Worm (Caenorhabditis elegans) whole organism, L4 larva: Measurements from ENCODE around the gene Y38E10A.28.
"Not testable (repeated sequence)": the region's sequence is repeated elsewhere in the genome, so short reads cannot be mapped to it uniquely, and the experiment has no call there.

Experiments used
- D1046.2 ChIP-seq: fragments of 200-800 bp; sonication (Bioruptor generic); IDR thresholded peaks from 2 replicates; pipeline ENCODE4 v1.3.6; 2022; ENCODE audit warnings: missing genetic modification characterization, missing compliant biosample characterization
- F10B5.3 ChIP-seq: sonication (generic microtip); optimal IDR thresholded peaks from 2 replicates; lab custom pipeline; 2016; ENCODE audit warnings: mild to moderate bottlenecking, missing genetic modification characterization, missing compliant biosample characterization
- F44E2.7 ChIP-seq: fragments of 200-800 bp; sonication (Bioruptor generic); IDR thresholded peaks from 2 replicates; pipeline ENCODE4 v2.1.2; 2022; ENCODE audit warnings: missing genetic modification characterization, missing compliant biosample characterization
- F49E8.2 ChIP-seq: sonication (generic microtip); optimal IDR thresholded peaks from 2 replicates; lab custom pipeline; 2016; ENCODE audit warnings: missing compliant biosample characterization, mild to moderate bottlenecking, missing genetic modification characterization, borderline replicate concordance
- Y105C5A.15 ChIP-seq: fragments of 200-800 bp; sonication (Bioruptor generic); IDR thresholded peaks from 2 replicates; pipeline ENCODE4 v1.3.6; 2022; ENCODE audit warnings: missing genetic modification characterization, missing compliant biosample characterization
- Y48G9A.11 ChIP-seq: fragments of 200-800 bp; sonication (Bioruptor generic); IDR thresholded peaks from 2 replicates; pipeline ENCODE4 v1.3.6; 2022; ENCODE audit warnings: missing genetic modification reagents, missing genetic modification characterization, missing compliant biosample characterization
- Y75B8A.6 ChIP-seq: fragments of 200-800 bp; sonication (Bioruptor generic); IDR thresholded peaks from 2 replicates; pipeline ENCODE4 v1.3.6; 2022; ENCODE audit warnings: missing genetic modification reagents, missing genetic modification characterization, missing compliant biosample characterization
- ZK337.2 ChIP-seq: fragments of 200-800 bp; sonication (Bioruptor generic); IDR thresholded peaks from 2 replicates; pipeline ENCODE4 v1.3.6; 2022; ENCODE audit warnings: missing genetic modification reagents, missing genetic modification characterization, missing compliant biosample characterization
- aha-1 ChIP-seq: fragments of 150-350 bp; peaks from one replicate; lab custom pipeline; 2014; ENCODE audit warnings: missing biosample characterization, missing genetic modification characterization
- aly-2 ChIP-seq: sonication (generic microtip); optimal IDR thresholded peaks from 2 replicates; lab custom pipeline; 2018; ENCODE audit warnings: missing biosample characterization, missing genetic modification characterization
- ama-1 ChIP-seq: fragments of 150-350 bp; optimal IDR thresholded peaks from 2 replicates; lab custom pipeline; 2014; ENCODE audit warnings: inconsistent platforms, mixed read lengths
- arid-1 ChIP-seq: fragments of 200-800 bp; sonication (Bioruptor generic); conservative IDR thresholded peaks from 2 replicates; pipeline ENCODE4 v1.3.6; 2022; ENCODE audit warnings: missing genetic modification reagents, missing genetic modification characterization, missing compliant biosample characterization
- ceh-20 ChIP-seq: fragments of 200-800 bp; sonication (Bioruptor generic); IDR thresholded peaks from 2 replicates; pipeline ENCODE4 v1.3.6; 2022; ENCODE audit warnings: missing genetic modification reagents, missing genetic modification characterization, missing compliant biosample characterization
- ceh-32 ChIP-seq: sonication (generic microtip); optimal IDR thresholded peaks from 2 replicates; lab custom pipeline; 2016; ENCODE audit warnings: mild to moderate bottlenecking, missing genetic modification characterization, missing compliant biosample characterization; ENCODE audit not compliant: poor library complexity
- ceh-44 ChIP-seq: fragments of 200-800 bp; sonication (Bioruptor generic); IDR thresholded peaks from 2 replicates; pipeline ENCODE4 v1.3.6; 2022; ENCODE audit warnings: missing genetic modification reagents, missing genetic modification characterization, missing compliant biosample characterization
- ces-1 ChIP-seq: fragments of 150-350 bp; sonication (generic microtip); optimal IDR thresholded peaks from 4 replicates; lab custom pipeline; 2014; ENCODE audit warnings: missing biosample characterization, missing genetic modification reagents, missing genetic modification characterization
- dmd-6 ChIP-seq: fragments of 200-800 bp; sonication (Bioruptor generic); IDR thresholded peaks from 2 replicates; pipeline ENCODE4 v1.3.6; 2022; ENCODE audit warnings: missing genetic modification reagents, missing genetic modification characterization, missing compliant biosample characterization
- dmd-8 ChIP-seq: fragments of 200-800 bp; sonication (Bioruptor generic); IDR thresholded peaks from 2 replicates; pipeline ENCODE4 v1.3.6; 2022; ENCODE audit warnings: missing genetic modification characterization, missing compliant biosample characterization
- dve-1 ChIP-seq: sonication (generic microtip); optimal IDR thresholded peaks from 2 replicates; lab custom pipeline; 2017; ENCODE audit warnings: antibody characterized with exemption, mild to moderate bottlenecking, missing genetic modification characterization, missing compliant biosample characterization; ENCODE audit not compliant: insufficient read depth
- egl-27 ChIP-seq: sonication (generic microtip); optimal IDR thresholded peaks from 3 replicates; lab custom pipeline; 2017; ENCODE audit warnings: missing biosample characterization, missing genetic modification reagents, missing genetic modification characterization
- gei-8 ChIP-seq: fragments of 200-800 bp; sonication (Bioruptor generic); optimal IDR thresholded peaks from 2 replicates; lab custom pipeline; 2018; ENCODE audit warnings: mild to moderate bottlenecking, missing genetic modification characterization, missing compliant biosample characterization
- hif-1 ChIP-seq, 2 experiments: sonication (generic microtip); optimal IDR thresholded peaks; 2 replicates each; lab custom pipeline; 2016 to 2017; ENCODE audit warnings: missing compliant biosample characterization in 2 of 2, missing genetic modification characterization in 2 of 2, missing genetic modification reagents in 2 of 2, missing genotype in 2 of 2, mild to moderate bottlenecking in 1 of 2
- hmg-1.1 ChIP-seq: fragments of 200-800 bp; sonication (Bioruptor generic); IDR thresholded peaks from 2 replicates; pipeline ENCODE4 v1.3.6; 2022; ENCODE audit warnings: missing genetic modification reagents, missing genetic modification characterization, missing compliant biosample characterization
- lin-1 ChIP-seq: fragments of 200-800 bp; sonication (Bioruptor generic); IDR thresholded peaks from 2 replicates; pipeline ENCODE4 v1.3.6; 2022; ENCODE audit warnings: missing genetic modification reagents, missing genetic modification characterization, missing compliant biosample characterization
- lin-13 ChIP-seq: fragments of 150-350 bp; optimal IDR thresholded peaks from 2 replicates; lab custom pipeline; 2014; ENCODE audit warnings: missing biosample characterization, missing genetic modification reagents, missing genetic modification characterization
- lin-39 ChIP-seq: fragments of 150-350 bp; optimal IDR thresholded peaks from 2 replicates; lab custom pipeline; 2014; ENCODE audit warnings: missing biosample characterization, missing genetic modification reagents, missing genetic modification characterization
- lsy-2 ChIP-seq, 2 experiments: fragments of 150-350 bp in 1 of 2; sonication (generic microtip) in 1 of 2; optimal IDR thresholded peaks; 2 replicates each; lab custom pipeline; 2014 to 2017; ENCODE audit warnings: missing biosample characterization in 2 of 2, missing genetic modification characterization in 2 of 2
- madf-9 ChIP-seq: fragments of 200-800 bp; sonication (Bioruptor generic); conservative IDR thresholded peaks from 2 replicates; pipeline ENCODE4 v1.3.6; 2022; ENCODE audit warnings: missing genetic modification reagents, missing genetic modification characterization, missing compliant biosample characterization
- mdt-29 ChIP-seq: fragments of 200-800 bp; sonication (Bioruptor generic); IDR thresholded peaks from 2 replicates; pipeline ENCODE4 v1.3.6; 2022; ENCODE audit warnings: missing genetic modification reagents, missing genetic modification characterization, missing compliant biosample characterization
- mep-1 ChIP-seq: fragments of 150-350 bp; sonication (generic microtip); optimal IDR thresholded peaks from 3 replicates; lab custom pipeline; 2014; ENCODE audit warnings: missing biosample characterization, missing genetic modification characterization
- mxl-3 ChIP-seq: fragments of 200-800 bp; sonication (Bioruptor generic); optimal IDR thresholded peaks from 2 replicates; lab custom pipeline; 2018; ENCODE audit warnings: mild to moderate bottlenecking, missing genetic modification characterization, missing compliant biosample characterization
- nhr-11 ChIP-seq: fragments of 150-350 bp; optimal IDR thresholded peaks from 2 replicates; lab custom pipeline; 2014; ENCODE audit warnings: missing biosample characterization, missing genetic modification characterization
- nhr-28 ChIP-seq: fragments of 150-350 bp; optimal IDR thresholded peaks from 2 replicates; lab custom pipeline; 2014; ENCODE audit warnings: missing biosample characterization, missing genetic modification characterization
- nhr-41 ChIP-seq: fragments of 200-800 bp; sonication (Bioruptor generic); IDR thresholded peaks from 2 replicates; pipeline ENCODE4 v1.3.6; 2022; ENCODE audit warnings: missing genetic modification reagents, missing genetic modification characterization, missing compliant biosample characterization
- nhr-42 ChIP-seq: fragments of 200-800 bp; sonication (Bioruptor generic); IDR thresholded peaks from 2 replicates; pipeline ENCODE4 v1.3.6; 2022; ENCODE audit warnings: missing genetic modification characterization, missing compliant biosample characterization
- nhr-48 ChIP-seq: sonication (generic microtip); optimal IDR thresholded peaks from 2 replicates; lab custom pipeline; 2016; ENCODE audit warnings: mild to moderate bottlenecking, missing genetic modification characterization, missing compliant biosample characterization
- pha-4 ChIP-seq, 2 experiments: fragments of 150-350 bp in 1 of 2; fragments of 200-800 bp in 1 of 2; sonication (Bioruptor generic) in 1 of 2; IDR thresholded peaks in 1 of 2; optimal IDR thresholded peaks in 1 of 2; 2 replicates each; pipeline versions ENCODE4 v1.3.6 to Lab custom; 2014 to 2022; ENCODE audit warnings: missing genetic modification characterization in 2 of 2, missing genetic modification reagents in 2 of 2, missing biosample characterization in 1 of 2, missing compliant biosample characterization in 1 of 2
- rbr-2 ChIP-seq: sonication (generic microtip); optimal IDR thresholded peaks from 2 replicates; lab custom pipeline; 2016; ENCODE audit warnings: missing genotype, missing genetic modification characterization, missing compliant biosample characterization
- sdz-12 ChIP-seq: fragments of 200-800 bp; sonication (Bioruptor generic); optimal IDR thresholded peaks from 2 replicates; lab custom pipeline; 2018; ENCODE audit warnings: mild to moderate bottlenecking, missing genetic modification characterization, missing compliant biosample characterization
- set-16 ChIP-seq: fragments of 200-800 bp; sonication (Bioruptor generic); IDR thresholded peaks from 2 replicates; pipeline ENCODE4 v1.3.6; 2022; ENCODE audit warnings: missing genetic modification reagents, missing genetic modification characterization, missing compliant biosample characterization
- snpc-1.2 ChIP-seq: fragments of 200-800 bp; sonication (Bioruptor generic); IDR thresholded peaks from 2 replicates; pipeline ENCODE4 v1.3.6; 2022; ENCODE audit warnings: missing genetic modification reagents, missing genetic modification characterization, missing compliant biosample characterization
- unc-130 ChIP-seq: sonication (generic microtip); optimal IDR thresholded peaks from 2 replicates; lab custom pipeline; 2016; ENCODE audit warnings: missing genetic modification reagents, missing genetic modification characterization, missing compliant biosample characterization
- zfp-3 ChIP-seq: fragments of 200-800 bp; sonication (Bioruptor generic); conservative IDR thresholded peaks from 2 replicates; pipeline ENCODE4 v1.3.6; 2022; ENCODE audit warnings: missing genetic modification reagents, missing genetic modification characterization, missing compliant biosample characterization
- zip-11 ChIP-seq: fragments of 200-800 bp; sonication (Bioruptor generic); IDR thresholded peaks from 2 replicates; pipeline ENCODE4 v1.3.6; 2022; ENCODE audit warnings: missing genetic modification characterization, missing compliant biosample characterization
- zip-2 ChIP-seq: fragments of 150-350 bp; optimal IDR thresholded peaks from 2 replicates; lab custom pipeline; 2014; ENCODE audit warnings: missing biosample characterization, missing genetic modification characterization
- ztf-11 ChIP-seq: fragments of 150-350 bp; optimal IDR thresholded peaks from 2 replicates; lab custom pipeline; 2014; ENCODE audit warnings: missing biosample characterization, missing genetic modification characterization
- ztf-7 ChIP-seq: fragments of 150-350 bp; optimal IDR thresholded peaks from 2 replicates; lab custom pipeline; 2014; ENCODE audit warnings: missing biosample characterization, missing genetic modification characterization

Gene Y38E10A.28

ce11 chrII:12622843-12623242 lies 6.6 kb upstream of the Y38E10A.28 start:
- TF ChIP-seq hif-1 (tag; optimal IDR thresholded peaks at IDR 0.05; lab: Kevin White, UChicago): peak in 1 of 2 experiments; percentile 11
- peak; percentile 21; the same call in 1 of the 2 replicates for TF ChIP-seq dmd-6 (GFP tag; lab: Robert Waterston, UW)
- TF ChIP-seq ceh-20 (GFP tag; lab: Robert Waterston, UW): peak; percentile 55; the same call in 1 of the 2 replicates
- no peak for TF ChIP-seq dmd-8 (GFP tag; lab: Robert Waterston, UW)
- no peak for TF ChIP-seq zfp-3 (GFP tag; lab: Robert Waterston, UW)

- TF ChIP-seq dmd-6 (GFP tag; lab: Robert Waterston, UW); mdt-29 (GFP tag; lab: Robert Waterston, UW); ces-1: not testable (repeated sequence)
These were observed 5.1 kb upstream of the Y38E10A.28 start, which contains the start of gene Y38E10A.14 for ce11 chrII:12624433-12624832. TSS of gene Y38E10A.14 (minus strand) at chrII:12624533.

ce11 chrII:12625673-12626072 lies 3.8 kb upstream of the Y38E10A.28 start:
- TF ChIP-seq set-16 (GFP tag; lab: Robert Waterston, UW) (no peak), ama-1 (lab: Kevin White, UChicago) (no peak), F44E2.7 (GFP tag; lab: Robert Waterston, UW) (no peak), mxl-3 (GFP tag; lab: Kevin White, UChicago) (peak; percentile 68), gei-8 (GFP tag; lab: Kevin White, UChicago) (no peak), zip-11 (no peak), ztf-11 (tag; lab: Kevin White, UChicago) (no peak), pha-4 (GFP tag; IDR thresholded peaks at IDR 0.05; lab: Robert Waterston, UW) (no peak), pha-4 (tag; optimal IDR thresholded peaks at IDR 0.05; lab: Kevin White, UChicago) (no peak), lin-1 (GFP tag; lab: Robert Waterston, UW) (no peak), ZK337.2 (GFP tag; lab: Robert Waterston, UW) (no peak), unc-130 (GFP tag; lab: Kevin White, UChicago) (no peak), D1046.2 (GFP tag; lab: Robert Waterston, UW) (no peak), aly-2 (tag; lab: Kevin White, UChicago) (no peak), sdz-12 (GFP tag; lab: Kevin White, UChicago) (no peak), ztf-7 (tag; lab: Kevin White, UChicago) (no peak), nhr-42 (GFP tag; lab: Robert Waterston, UW) (no peak), F10B5.3 (no peak), Y48G9A.11 (GFP tag; lab: Robert Waterston, UW) (no peak), hmg-1.1 (GFP tag; lab: Robert Waterston, UW) (no peak), zip-2 (tag; lab: Kevin White, UChicago) (no peak), lin-13 (no peak), egl-27 (tag; lab: Kevin White, UChicago) (no peak), F49E8.2 (no peak), lin-39 (no peak), ceh-32 (tag; lab: Kevin White, UChicago) (no peak), nhr-48 (tag; lab: Kevin White, UChicago) (peak; percentile 70), ceh-44 (GFP tag; lab: Robert Waterston, UW) (no peak), arid-1 (GFP tag; lab: Robert Waterston, UW) (no peak), madf-9 (no peak), rbr-2 (tag; lab: Kevin White, UChicago) (no peak), zfp-3 (GFP tag; lab: Robert Waterston, UW) (no peak), Y105C5A.15 (GFP tag; lab: Robert Waterston, UW) (no peak), snpc-1.2 (no peak), Y75B8A.6 (GFP tag; lab: Robert Waterston, UW) (no peak), nhr-11 (no peak), lsy-2 (tag; optimal IDR thresholded peaks at IDR 0.05; lab: Kevin White, UChicago) (no peak), nhr-41 (GFP tag; lab: Robert Waterston, UW) (no peak), mep-1 (tag; lab: Kevin White, UChicago) (no peak), nhr-28 (tag; lab: Kevin White, UChicago) (peak; percentile 90), dve-1 (tag; lab: Kevin White, UChicago) (no peak), dmd-6 (GFP tag; lab: Robert Waterston, UW) (peak; percentile 70), aha-1 (tag; lab: Kevin White, UChicago) (peak; percentile 66)
